Fruit fly (Drosophila melanogaster) Kc167 (cell line): ENCODE results near the gene CG16781.

Source experiments
- h ChIP-seq: fragments of >200 bp; optimal IDR thresholded peaks from 3 replicates; lab custom pipeline; 2018; ENCODE audit warnings: missing external identifiers
- insv ChIP-seq: fragments of >200 bp; optimal IDR thresholded peaks from 3 replicates; lab custom pipeline; 2018; ENCODE audit warnings: missing external identifiers
- psq ChIP-seq: fragments of >200 bp; optimal IDR thresholded peaks from 2 replicates; lab custom pipeline; 2017; ENCODE audit warnings: missing external identifiers
- ttk ChIP-seq: sonication (Bioruptor generic); optimal IDR thresholded peaks from 2 replicates; lab custom pipeline; 2017; ENCODE audit warnings: missing external identifiers

dm6 chrX:3463944-3464343 lies at the start of gene CG16781:
- TF ChIP-seq h (lab: Kevin White, UChicago) (no peak), insv (lab: Kevin White, UChicago) (no peak), psq (lab: Kevin White, UChicago) (no peak), ttk (lab: Kevin White, UChicago) (no peak)
